Worm (Caenorhabditis elegans): ENCODE measurements around the gene H43I07.1.

DNA sequence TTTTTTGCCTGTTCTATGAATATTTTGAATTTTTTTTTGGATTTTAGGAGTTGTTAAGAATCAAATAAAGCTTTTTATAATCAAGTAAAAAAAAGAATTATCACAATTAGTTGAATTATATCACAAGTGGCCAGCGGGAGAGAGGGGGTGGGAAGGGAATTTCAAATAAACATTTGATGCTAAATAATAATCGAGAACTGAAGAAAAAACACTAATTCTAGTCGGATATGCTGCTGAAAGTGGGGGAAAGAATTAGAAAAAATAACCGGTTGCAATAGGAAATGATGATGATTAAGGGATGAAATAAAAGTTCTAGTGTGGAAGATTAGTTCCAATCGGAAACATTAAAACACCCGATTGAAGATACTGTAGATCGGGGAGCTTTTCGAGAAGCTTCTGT, 23.2 kb upstream of the H43I07.1 start:
- TF ChIP-seq ceh-82 (tag; optimal IDR thresholded peaks at IDR 0.05) (no peak), fos-1 (tag; optimal IDR thresholded peaks at IDR 0.05) (no peak), snpc-4 (tag; optimal IDR thresholded peaks at IDR 0.05) (no peak), ama-1 (optimal IDR thresholded peaks at IDR 0.05) (no peak), unc-55 (GFP tag; optimal IDR thresholded peaks at IDR 0.05) (no peak), F13H6.1 (tag; optimal IDR thresholded peaks at IDR 0.05) (no peak), lin-13 (GFP tag; optimal IDR thresholded peaks at IDR 0.05) (no peak), nhr-77 (tag; optimal IDR thresholded peaks at IDR 0.05) (no peak), zag-1 (tag; optimal IDR thresholded peaks at IDR 0.05) (no peak), ZK546.5 (tag; optimal IDR thresholded peaks at IDR 0.05) (no peak), unc-62 (GFP tag; optimal IDR thresholded peaks at IDR 0.05) (no peak), sem-4 (tag; optimal IDR thresholded peaks at IDR 0.05) (no peak), nhr-237 (tag; optimal IDR thresholded peaks at IDR 0.05) (no peak), nhr-11 (tag; optimal IDR thresholded peaks at IDR 0.05) (no peak)

Data from whole organism, L2 larva.